Worm (Caenorhabditis elegans) whole organism, L4 larva: ENCODE results near the gene D2007.2.
A peak's percentile ranks its signal among the peaks of the same experiment; 100 is the strongest.

Experiments
- D1046.2 ChIP-seq: fragments of 200-800 bp; sonication (Bioruptor generic); IDR thresholded peaks from 2 replicates; pipeline ENCODE4 v1.3.6; 2022; ENCODE audit warnings: missing genetic modification characterization, missing compliant biosample characterization
- Y5F2A.4 ChIP-seq: fragments of 200-800 bp; sonication (Bioruptor generic); optimal IDR thresholded peaks from 2 replicates; lab custom pipeline; 2018; ENCODE audit warnings: mild to moderate bottlenecking, missing genetic modification characterization, missing compliant biosample characterization
- ZK337.2 ChIP-seq: fragments of 200-800 bp; sonication (Bioruptor generic); IDR thresholded peaks from 2 replicates; pipeline ENCODE4 v1.3.6; 2022; ENCODE audit warnings: missing genetic modification reagents, missing genetic modification characterization, missing compliant biosample characterization
- aha-1 ChIP-seq: fragments of 150-350 bp; peaks from one replicate; lab custom pipeline; 2014; ENCODE audit warnings: missing biosample characterization, missing genetic modification characterization
- ama-1 ChIP-seq: fragments of 150-350 bp; optimal IDR thresholded peaks from 2 replicates; lab custom pipeline; 2014; ENCODE audit warnings: inconsistent platforms, mixed read lengths
- attf-4 ChIP-seq: sonication (generic microtip); optimal IDR thresholded peaks from 3 replicates; lab custom pipeline; 2017; ENCODE audit warnings: missing biosample characterization, missing genetic modification characterization
- ceh-28 ChIP-seq: fragments of 150-350 bp; optimal IDR thresholded peaks from 2 replicates; lab custom pipeline; 2014; ENCODE audit warnings: missing biosample characterization, missing genetic modification reagents, missing genetic modification characterization
- ceh-32 ChIP-seq: sonication (generic microtip); optimal IDR thresholded peaks from 2 replicates; lab custom pipeline; 2016; ENCODE audit warnings: mild to moderate bottlenecking, missing genetic modification characterization, missing compliant biosample characterization; ENCODE audit not compliant: poor library complexity
- ceh-62 ChIP-seq: sonication (generic microtip); optimal IDR thresholded peaks from 2 replicates; lab custom pipeline; 2017; ENCODE audit warnings: missing biosample characterization, missing genetic modification characterization
- cey-2 ChIP-seq: sonication (generic microtip); optimal IDR thresholded peaks from 3 replicates; lab custom pipeline; 2017; ENCODE audit warnings: missing genetic modification characterization, mild to moderate bottlenecking, missing compliant biosample characterization, antibody characterized with exemption, borderline replicate concordance; ENCODE audit not compliant: insufficient read depth
- daf-16 ChIP-seq, 3 experiments: sonication (generic microtip); optimal IDR thresholded peaks; 2 replicates each; lab custom pipeline; 2016 to 2017; ENCODE audit warnings: missing genetic modification characterization in 3 of 3, missing genetic modification reagents in 3 of 3, mild to moderate bottlenecking in 2 of 3, missing compliant biosample characterization in 2 of 3, missing biosample characterization in 1 of 3, moderate library complexity in 1 of 3
- daf-8 ChIP-seq: fragments of 200-800 bp; sonication (Bioruptor generic); IDR thresholded peaks from 2 replicates; pipeline ENCODE4 v1.3.6; 2022; ENCODE audit warnings: missing genetic modification characterization, missing compliant biosample characterization
- dmd-6 ChIP-seq: fragments of 200-800 bp; sonication (Bioruptor generic); IDR thresholded peaks from 2 replicates; pipeline ENCODE4 v1.3.6; 2022; ENCODE audit warnings: missing genetic modification reagents, missing genetic modification characterization, missing compliant biosample characterization
- dpl-1 ChIP-seq: fragments of 150-350 bp; optimal IDR thresholded peaks from 2 replicates; lab custom pipeline; 2014; ENCODE audit warnings: missing biosample characterization, missing genetic modification reagents, missing genetic modification characterization
- egl-27 ChIP-seq: sonication (generic microtip); optimal IDR thresholded peaks from 3 replicates; lab custom pipeline; 2017; ENCODE audit warnings: missing biosample characterization, missing genetic modification reagents, missing genetic modification characterization
- fkh-10 ChIP-seq: fragments of 150-350 bp; optimal IDR thresholded peaks from 2 replicates; lab custom pipeline; 2014; ENCODE audit warnings: missing biosample characterization, missing genetic modification reagents, missing genetic modification characterization
- fos-1 ChIP-seq: fragments of 150-350 bp; optimal IDR thresholded peaks from 2 replicates; lab custom pipeline; 2014; ENCODE audit warnings: missing biosample characterization, missing genetic modification characterization
- gei-8 ChIP-seq: fragments of 200-800 bp; sonication (Bioruptor generic); optimal IDR thresholded peaks from 2 replicates; lab custom pipeline; 2018; ENCODE audit warnings: mild to moderate bottlenecking, missing genetic modification characterization, missing compliant biosample characterization
- hlh-30 ChIP-seq: sonication (generic microtip); optimal IDR thresholded peaks from 2 replicates; lab custom pipeline; 2017; ENCODE audit warnings: antibody characterized with exemption, mild to moderate bottlenecking, missing genetic modification characterization, missing compliant biosample characterization; ENCODE audit not compliant: insufficient read depth
- hmg-1.1 ChIP-seq: fragments of 200-800 bp; sonication (Bioruptor generic); IDR thresholded peaks from 2 replicates; pipeline ENCODE4 v1.3.6; 2022; ENCODE audit warnings: missing genetic modification reagents, missing genetic modification characterization, missing compliant biosample characterization
- lim-7 ChIP-seq: fragments of 200-800 bp; sonication (Bioruptor generic); IDR thresholded peaks from 2 replicates; pipeline ENCODE4 v1.3.6; 2022; ENCODE audit warnings: missing genetic modification characterization, missing compliant biosample characterization
- lin-29 ChIP-seq: fragments of 200-800 bp; sonication (Bioruptor generic); IDR thresholded peaks from 2 replicates; pipeline ENCODE4 v1.3.6; 2022; ENCODE audit warnings: missing genetic modification reagents, missing genetic modification characterization, missing compliant biosample characterization
- lin-38 ChIP-seq: fragments of 200-800 bp; sonication (Bioruptor generic); IDR thresholded peaks from 2 replicates; pipeline ENCODE4 v1.3.6; 2022; ENCODE audit warnings: missing genetic modification reagents, missing genetic modification characterization, missing compliant biosample characterization
- lin-39 ChIP-seq: fragments of 150-350 bp; optimal IDR thresholded peaks from 2 replicates; lab custom pipeline; 2014; ENCODE audit warnings: missing biosample characterization, missing genetic modification reagents, missing genetic modification characterization
- madf-9 ChIP-seq: fragments of 200-800 bp; sonication (Bioruptor generic); conservative IDR thresholded peaks from 2 replicates; pipeline ENCODE4 v1.3.6; 2022; ENCODE audit warnings: missing genetic modification reagents, missing genetic modification characterization, missing compliant biosample characterization
- mdl-1 ChIP-seq, 2 experiments: fragments of 150-350 bp in 1 of 2; sonication (generic microtip) in 1 of 2; optimal IDR thresholded peaks; 2 replicates each; lab custom pipeline; 2014 to 2017; ENCODE audit warnings: missing biosample characterization in 2 of 2, missing genetic modification characterization in 2 of 2
- mxl-3 ChIP-seq: fragments of 200-800 bp; sonication (Bioruptor generic); optimal IDR thresholded peaks from 2 replicates; lab custom pipeline; 2018; ENCODE audit warnings: mild to moderate bottlenecking, missing genetic modification characterization, missing compliant biosample characterization
- nhr-102 ChIP-seq: sonication (generic microtip); optimal IDR thresholded peaks from 2 replicates; lab custom pipeline; 2016; ENCODE audit warnings: mild to moderate bottlenecking, missing genetic modification characterization, moderate library complexity, missing compliant biosample characterization
- nhr-11 ChIP-seq: fragments of 150-350 bp; optimal IDR thresholded peaks from 2 replicates; lab custom pipeline; 2014; ENCODE audit warnings: missing biosample characterization, missing genetic modification characterization
- nhr-25 ChIP-seq: sonication (generic microtip); optimal IDR thresholded peaks from 2 replicates; lab custom pipeline; 2017; ENCODE audit warnings: missing genetic modification characterization, mild to moderate bottlenecking, missing compliant biosample characterization, antibody characterized with exemption, moderate library complexity, borderline replicate concordance; ENCODE audit not compliant: insufficient read depth
- nhr-41 ChIP-seq: fragments of 200-800 bp; sonication (Bioruptor generic); IDR thresholded peaks from 2 replicates; pipeline ENCODE4 v1.3.6; 2022; ENCODE audit warnings: missing genetic modification reagents, missing genetic modification characterization, missing compliant biosample characterization
- nhr-42 ChIP-seq: fragments of 200-800 bp; sonication (Bioruptor generic); IDR thresholded peaks from 2 replicates; pipeline ENCODE4 v1.3.6; 2022; ENCODE audit warnings: missing genetic modification characterization, missing compliant biosample characterization
- pha-4 ChIP-seq, 2 experiments: fragments of 150-350 bp in 1 of 2; fragments of 200-800 bp in 1 of 2; sonication (Bioruptor generic) in 1 of 2; IDR thresholded peaks in 1 of 2; optimal IDR thresholded peaks in 1 of 2; 2 replicates each; pipeline versions ENCODE4 v1.3.6 to Lab custom; 2014 to 2022; ENCODE audit warnings: missing genetic modification characterization in 2 of 2, missing genetic modification reagents in 2 of 2, missing biosample characterization in 1 of 2, missing compliant biosample characterization in 1 of 2
- php-3 ChIP-seq: fragments of 200-800 bp; sonication (Bioruptor generic); IDR thresholded peaks from 2 replicates; pipeline ENCODE4 v1.3.6; 2022; ENCODE audit warnings: missing genetic modification reagents, missing genetic modification characterization, missing compliant biosample characterization
- rbr-2 ChIP-seq: sonication (generic microtip); optimal IDR thresholded peaks from 2 replicates; lab custom pipeline; 2016; ENCODE audit warnings: missing genotype, missing genetic modification characterization, missing compliant biosample characterization
- saeg-2 ChIP-seq: fragments of 200-800 bp; sonication (Bioruptor generic); IDR thresholded peaks from 2 replicates; pipeline ENCODE4 v1.3.6; 2022; ENCODE audit warnings: missing genetic modification reagents, missing genetic modification characterization, missing compliant biosample characterization
- sdz-12 ChIP-seq: fragments of 200-800 bp; sonication (Bioruptor generic); optimal IDR thresholded peaks from 2 replicates; lab custom pipeline; 2018; ENCODE audit warnings: mild to moderate bottlenecking, missing genetic modification characterization, missing compliant biosample characterization
- skn-1 ChIP-seq: fragments of 150-350 bp; optimal IDR thresholded peaks from 2 replicates; lab custom pipeline; 2014; ENCODE audit warnings: missing biosample characterization, missing genetic modification characterization
- snpc-4 ChIP-seq: fragments of 150-350 bp; optimal IDR thresholded peaks from 2 replicates; lab custom pipeline; 2014; ENCODE audit warnings: missing biosample characterization, missing genetic modification characterization
- spr-1 ChIP-seq: sonication (generic microtip); optimal IDR thresholded peaks from 2 replicates; lab custom pipeline; 2016; ENCODE audit warnings: mild to moderate bottlenecking, missing genetic modification characterization, missing compliant biosample characterization
- spr-3 ChIP-seq: fragments of 200-800 bp; sonication (Bioruptor generic); optimal IDR thresholded peaks from 2 replicates; lab custom pipeline; 2018; ENCODE audit warnings: mild to moderate bottlenecking, missing genetic modification characterization, missing compliant biosample characterization
- tra-1 ChIP-seq: fragments of 200-800 bp; sonication (Bioruptor generic); IDR thresholded peaks from 2 replicates; pipeline ENCODE4 v1.3.6; 2022; ENCODE audit warnings: missing genetic modification reagents, missing genetic modification characterization, missing compliant biosample characterization
- unc-130 ChIP-seq: sonication (generic microtip); optimal IDR thresholded peaks from 2 replicates; lab custom pipeline; 2016; ENCODE audit warnings: missing genetic modification reagents, missing genetic modification characterization, missing compliant biosample characterization
- unc-62 ChIP-seq, 3 experiments: fragments of 150-350 bp in 1 of 3; sonication (generic microtip); optimal IDR thresholded peaks in 2 of 3; peaks in 1 of 3; 1 replicate in 1 of 3; 2 replicates in 2 of 3; lab custom pipeline; 2014 to 2017; ENCODE audit warnings: missing biosample characterization in 3 of 3, missing genetic modification characterization in 3 of 3, missing genetic modification reagents in 3 of 3, missing genotype in 1 of 3
- zag-1 ChIP-seq: fragments of 150-350 bp; optimal IDR thresholded peaks from 2 replicates; lab custom pipeline; 2014; ENCODE audit warnings: missing biosample characterization, missing genetic modification characterization
- ztf-11 ChIP-seq: fragments of 150-350 bp; optimal IDR thresholded peaks from 2 replicates; lab custom pipeline; 2014; ENCODE audit warnings: missing biosample characterization, missing genetic modification characterization
- ztf-7 ChIP-seq: fragments of 150-350 bp; optimal IDR thresholded peaks from 2 replicates; lab custom pipeline; 2014; ENCODE audit warnings: missing biosample characterization, missing genetic modification characterization

D2007.2 gene

DNA sequence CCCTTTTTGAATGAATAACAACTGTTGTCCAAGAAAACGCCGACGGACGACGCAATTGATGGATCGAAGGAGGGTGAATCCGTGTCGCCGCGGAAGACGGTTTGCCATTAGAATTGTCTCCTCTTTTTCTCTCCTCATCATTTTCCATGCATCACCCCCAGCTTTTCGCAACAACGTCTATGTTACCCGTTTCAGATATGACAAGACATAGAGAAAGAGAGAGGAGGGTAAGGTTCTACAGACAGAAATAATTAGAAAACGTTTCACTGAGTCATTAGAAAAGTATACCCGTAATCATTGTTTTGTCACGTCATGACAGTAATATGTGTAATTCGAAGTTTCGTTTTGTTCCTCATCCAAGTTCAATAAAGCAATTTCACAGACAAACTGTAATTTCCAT is 43.0 kb upstream of the D2007.2 start:
- no peak for TF ChIP-seq ZK337.2 (GFP tag; lab: Robert Waterston, UW)
- TF ChIP-seq unc-62 (GFP tag; optimal IDR thresholded peaks at IDR 0.05 in 1 of 2; lab: Kevin White, UChicago): peak in 1 of 2 experiments; percentile 88
- TF ChIP-seq unc-62 (tag; optimal IDR thresholded peaks at IDR 0.05; lab: Kevin White, UChicago): no peak
- no peak for TF ChIP-seq nhr-41 (GFP tag; lab: Robert Waterston, UW)

DNA sequence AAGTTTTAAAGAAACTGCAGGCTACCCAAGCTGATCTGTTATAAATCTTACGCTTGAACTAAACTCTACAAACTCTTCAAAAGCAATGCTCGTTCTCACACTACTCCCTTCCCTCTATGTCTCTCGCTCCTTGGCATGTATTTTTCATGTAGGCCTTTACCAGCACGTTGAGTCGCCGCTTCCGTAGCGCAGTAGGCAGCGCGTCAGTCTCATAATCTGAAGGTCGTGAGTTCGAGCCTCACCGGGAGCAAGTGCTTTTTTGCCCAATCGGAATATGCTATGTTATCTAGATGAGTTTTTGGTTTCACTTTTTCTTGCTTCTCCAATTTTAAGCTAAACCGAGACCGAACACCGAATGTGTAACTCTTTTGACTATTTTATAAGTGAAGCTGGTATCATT is 42.3 kb upstream of the D2007.2 start:
- TF ChIP-seq tra-1 (GFP tag; lab: Robert Waterston, UW): no peak
- TF ChIP-seq hmg-1.1 (GFP tag; lab: Robert Waterston, UW): peak; percentile 78
- no peak for TF ChIP-seq egl-27 (tag; lab: Kevin White, UChicago)
- no peak for TF ChIP-seq dpl-1
- TF ChIP-seq fkh-10 (GFP tag; lab: Kevin White, UChicago): peak; percentile 9
- peak; percentile 62 for TF ChIP-seq madf-9 (GFP tag; lab: Robert Waterston, UW)
- no peak for TF ChIP-seq zag-1 (tag; lab: Kevin White, UChicago)
- TF ChIP-seq nhr-102 (tag; lab: Kevin White, UChicago): no peak
- TF ChIP-seq lin-39 (tag; lab: Kevin White, UChicago): no peak
- TF ChIP-seq Y5F2A.4 (GFP tag; lab: Kevin White, UChicago): no peak
- TF ChIP-seq snpc-4: no peak
- peak; percentile 67 for TF ChIP-seq lin-38 (GFP tag; lab: Robert Waterston, UW)
- no peak for TF ChIP-seq nhr-42
- no peak for TF ChIP-seq ztf-7
- TF ChIP-seq nhr-25 (tag; lab: Kevin White, UChicago): no peak
- TF ChIP-seq nhr-41 (GFP tag; lab: Robert Waterston, UW): no peak
- TF ChIP-seq skn-1 (tag; lab: Kevin White, UChicago): no peak
- 0 out of 2 replicates have a peak, but pooled peaks have one; percentile 43 for TF ChIP-seq saeg-2 (GFP tag; lab: Robert Waterston, UW)
- TF ChIP-seq daf-16 (GFP tag; optimal IDR thresholded peaks at IDR 0.05; lab: Kevin White, UChicago): no peak
- TF ChIP-seq daf-16 (tag; optimal IDR thresholded peaks at IDR 0.05; lab: Kevin White, UChicago): peak; percentile 38
- TF ChIP-seq hlh-30 (tag; lab: Kevin White, UChicago): peak; percentile 18
- peak in 1 of 2 experiments; percentile 24 for TF ChIP-seq mdl-1 (tag; optimal IDR thresholded peaks at IDR 0.05; lab: Kevin White, UChicago)
- TF ChIP-seq php-3 (GFP tag; lab: Robert Waterston, UW): no peak
- TF ChIP-seq sdz-12 (GFP tag; lab: Kevin White, UChicago): no peak
- TF ChIP-seq ztf-11 (tag; lab: Kevin White, UChicago): no peak
- no peak for TF ChIP-seq fos-1 (tag; lab: Kevin White, UChicago)
- no peak for TF ChIP-seq ceh-32 (tag; lab: Kevin White, UChicago)
- TF ChIP-seq mxl-3 (GFP tag; lab: Kevin White, UChicago): no peak
- TF ChIP-seq ceh-62 (tag; lab: Kevin White, UChicago): no peak
- no peak for TF ChIP-seq attf-4 (tag; lab: Kevin White, UChicago)
- peak; percentile 72 for TF ChIP-seq lim-7
- TF ChIP-seq daf-8 (GFP tag; lab: Robert Waterston, UW): no peak
- TF ChIP-seq lin-29 (GFP tag; lab: Robert Waterston, UW): no peak
- TF ChIP-seq spr-1 (tag; lab: Kevin White, UChicago): no peak
- TF ChIP-seq cey-2 (tag; lab: Kevin White, UChicago): no peak
- no peak for TF ChIP-seq nhr-11 (tag; lab: Kevin White, UChicago)
- peak; percentile 30 for TF ChIP-seq unc-130 (GFP tag; lab: Kevin White, UChicago)
- TF ChIP-seq pha-4 (GFP tag; IDR thresholded peaks at IDR 0.05; lab: Robert Waterston, UW): peak; percentile 42; the same call in 1 of the 2 replicates
- TF ChIP-seq pha-4 (tag; optimal IDR thresholded peaks at IDR 0.05; lab: Kevin White, UChicago): no peak
- 0 out of 2 replicates have a peak, but pooled peaks have one; percentile 50 for TF ChIP-seq D1046.2
- TF ChIP-seq dmd-6: peak; percentile 22; the same call in 1 of the 2 replicates
- TF ChIP-seq ama-1: no peak
- peak; percentile 42 for TF ChIP-seq gei-8
- TF ChIP-seq ceh-28: no peak
- peak; percentile 41 for TF ChIP-seq rbr-2
- peak; percentile 77 for TF ChIP-seq aha-1 (tag; lab: Kevin White, UChicago)
- TF ChIP-seq spr-3 (GFP tag; lab: Kevin White, UChicago): peak; percentile 18
